Fruit fly (Drosophila melanogaster) whole organism, embryonic: ENCODE results near the gene CG43290.

ENCODE experiments used
- Bdp1 ChIP-seq: fragments of 200-800 bp; sonication (Bioruptor generic); optimal IDR thresholded peaks from 3 replicates; lab custom pipeline; 2016; ENCODE audit warnings: missing biosample characterization, missing genetic modification characterization
- CG10366 ChIP-seq: fragments of 200-800 bp; sonication (Bioruptor generic); IDR thresholded peaks from 2 replicates; pipeline ENCODE4 v1.3.6; 2022; ENCODE audit warnings: missing biosample characterization, missing genetic modification characterization
- CG12769 ChIP-seq: fragments of 200-800 bp; sonication (Bioruptor generic); optimal IDR thresholded peaks from 2 replicates; lab custom pipeline; 2019; ENCODE audit warnings: missing biosample characterization, mild to moderate bottlenecking, missing genetic modification characterization, moderate library complexity
- CG14441 ChIP-seq: fragments of 200-800 bp; sonication (Bioruptor generic); IDR thresholded peaks from 2 replicates; pipeline ENCODE4 v1.3.6; 2022; ENCODE audit warnings: missing biosample characterization, missing genetic modification characterization
- CG14965 ChIP-seq: fragments of 200-800 bp; sonication (Bioruptor generic); optimal IDR thresholded peaks from 2 replicates; lab custom pipeline; 2016; ENCODE audit warnings: missing biosample characterization, missing genetic modification characterization, borderline replicate concordance
- CG15601 ChIP-seq: fragments of 200-800 bp; sonication (Bioruptor generic); optimal IDR thresholded peaks from 3 replicates; lab custom pipeline; 2019; ENCODE audit warnings: missing biosample characterization, mild to moderate bottlenecking, missing genetic modification characterization, moderate library complexity
- CG18599 ChIP-seq: fragments of 200-800 bp; sonication (Bioruptor generic); optimal IDR thresholded peaks from 3 replicates; lab custom pipeline; 2017; ENCODE audit warnings: missing biosample characterization, missing genetic modification characterization, mild to moderate bottlenecking, moderate library complexity, missing genetic modification reagents
- CG30020 ChIP-seq: fragments of 200-800 bp; optimal IDR thresholded peaks from 2 replicates; lab custom pipeline; 2019; ENCODE audit warnings: missing biosample characterization, mild to moderate bottlenecking, missing genetic modification characterization, moderate library complexity
- CG30431 ChIP-seq: fragments of 200-800 bp; sonication (Bioruptor generic); optimal IDR thresholded peaks from 2 replicates; lab custom pipeline; 2017; ENCODE audit warnings: missing biosample characterization, missing genetic modification characterization
- CG4617 ChIP-seq: fragments of 200-800 bp; sonication (Bioruptor generic); optimal IDR thresholded peaks from 3 replicates; lab custom pipeline; 2016; ENCODE audit warnings: missing biosample characterization, missing genetic modification characterization, borderline replicate concordance
- CG5953 ChIP-seq: fragments of 200-800 bp; sonication (Bioruptor generic); IDR thresholded peaks from 2 replicates; pipeline ENCODE4 v1.3.6; 2022; ENCODE audit warnings: missing biosample characterization, missing genetic modification characterization
- CG6683 ChIP-seq: fragments of 200-800 bp; sonication (Bioruptor generic); optimal IDR thresholded peaks from 2 replicates; lab custom pipeline; 2017; ENCODE audit warnings: missing biosample characterization, mild to moderate bottlenecking, missing genetic modification characterization, missing genetic modification reagents
- CG6689 ChIP-seq: fragments of 200-800 bp; sonication (Bioruptor generic); IDR thresholded peaks from 2 replicates; pipeline ENCODE4 v1.3.6; 2022; ENCODE audit warnings: missing biosample characterization, missing genetic modification characterization
- CG7556 ChIP-seq: fragments of 200-800 bp; sonication (Bioruptor generic); optimal IDR thresholded peaks from 2 replicates; lab custom pipeline; 2017; ENCODE audit warnings: missing biosample characterization, mild to moderate bottlenecking, missing genetic modification characterization
- CG8281 ChIP-seq: fragments of 200-800 bp; sonication (Bioruptor generic); optimal IDR thresholded peaks from 2 replicates; lab custom pipeline; 2018; ENCODE audit warnings: missing biosample characterization, mild to moderate bottlenecking, missing genetic modification characterization, moderate library complexity
- CG8359 ChIP-seq: fragments of 200-800 bp; sonication (Bioruptor generic); optimal IDR thresholded peaks from 2 replicates; lab custom pipeline; 2017; ENCODE audit warnings: missing biosample characterization, mild to moderate bottlenecking, missing genetic modification characterization, borderline replicate concordance
- CG8765 ChIP-seq: fragments of 200-800 bp; sonication (Bioruptor generic); IDR thresholded peaks from 2 replicates; pipeline ENCODE4 v1.3.6; 2022; ENCODE audit warnings: missing biosample characterization, missing genetic modification characterization
- CG8924 ChIP-seq: fragments of 200-800 bp; optimal IDR thresholded peaks from 3 replicates; lab custom pipeline; 2019; ENCODE audit warnings: missing biosample characterization, mild to moderate bottlenecking, missing genetic modification characterization, moderate library complexity
- CG9817 ChIP-seq: fragments of 200-800 bp; sonication (Bioruptor generic); optimal IDR thresholded peaks from 2 replicates; lab custom pipeline; 2018; ENCODE audit warnings: missing biosample characterization, mild to moderate bottlenecking, missing genetic modification characterization, moderate library complexity
- CG9932 ChIP-seq: fragments of 200-800 bp; sonication (Bioruptor generic); IDR thresholded peaks from 2 replicates; pipeline ENCODE4 v1.3.6; 2022; ENCODE audit warnings: missing biosample characterization, missing genetic modification characterization
- D19B ChIP-seq: fragments of 200-800 bp; sonication (Bioruptor generic); optimal IDR thresholded peaks from 2 replicates; lab custom pipeline; 2017; ENCODE audit warnings: missing biosample characterization, mild to moderate bottlenecking, missing genetic modification characterization
- Dek ChIP-seq: fragments of 200-800 bp; sonication (Bioruptor generic); optimal IDR thresholded peaks from 3 replicates; lab custom pipeline; 2019; ENCODE audit warnings: missing biosample characterization, mild to moderate bottlenecking, missing genetic modification characterization, moderate library complexity
- GATAe ChIP-seq: fragments of 200-800 bp; sonication (Bioruptor generic); conservative IDR thresholded peaks from 2 replicates; pipeline ENCODE4 v1.3.6; 2022; ENCODE audit warnings: missing biosample characterization, missing genetic modification characterization
- HLHmδ ChIP-seq: fragments of 200-800 bp; sonication (Bioruptor generic); optimal IDR thresholded peaks from 2 replicates; lab custom pipeline; 2018; ENCODE audit warnings: missing biosample characterization, mild to moderate bottlenecking, missing genetic modification characterization, moderate library complexity
- Hand ChIP-seq: fragments of 200-800 bp; sonication (Bioruptor generic); optimal IDR thresholded peaks from 2 replicates; lab custom pipeline; 2017; ENCODE audit warnings: mild to moderate bottlenecking, missing biosample characterization, missing genetic modification reagents, missing genetic modification characterization
- Lhr ChIP-seq: fragments of 200-800 bp; sonication (Bioruptor generic); optimal IDR thresholded peaks from 3 replicates; lab custom pipeline; 2017; ENCODE audit warnings: mild to moderate bottlenecking, missing biosample characterization, missing genetic modification reagents, missing genetic modification characterization
- Mad ChIP-seq: fragments of 200-800 bp; sonication (Bioruptor generic); optimal IDR thresholded peaks from 2 replicates; lab custom pipeline; 2016; ENCODE audit warnings: missing biosample characterization, missing genetic modification characterization
- Meics ChIP-seq: fragments of 200-800 bp; sonication (Bioruptor generic); optimal IDR thresholded peaks from 2 replicates; lab custom pipeline; 2017; ENCODE audit warnings: missing biosample characterization, mild to moderate bottlenecking, missing genetic modification characterization
- NFAT ChIP-seq: fragments of 200-800 bp; sonication (Bioruptor generic); IDR thresholded peaks from 2 replicates; pipeline ENCODE4 v1.3.6; 2022; ENCODE audit warnings: missing biosample characterization, missing genetic modification characterization
- al ChIP-seq: fragments of 200-800 bp; sonication (Bioruptor generic); IDR thresholded peaks from 2 replicates; pipeline ENCODE4 v1.3.6; 2022; ENCODE audit warnings: missing biosample characterization, missing genetic modification characterization
- aop ChIP-seq: fragments of 200-800 bp; sonication (Bioruptor generic); IDR thresholded peaks from 2 replicates; pipeline ENCODE4 v1.3.6; 2022; ENCODE audit warnings: missing biosample characterization, missing genetic modification characterization
- caup ChIP-seq: fragments of 200-800 bp; sonication (Bioruptor generic); optimal IDR thresholded peaks from 3 replicates; lab custom pipeline; 2017; ENCODE audit warnings: missing biosample characterization, mild to moderate bottlenecking, missing genetic modification characterization, moderate library complexity; ENCODE audit not compliant: severe bottlenecking
- cg ChIP-seq: fragments of 200-800 bp; sonication (Bioruptor generic); optimal IDR thresholded peaks from 3 replicates; lab custom pipeline; 2019; ENCODE audit warnings: missing biosample characterization, mild to moderate bottlenecking, missing genetic modification characterization, moderate library complexity
- chn ChIP-seq: fragments of 200-800 bp; sonication (Bioruptor generic); optimal IDR thresholded peaks from 2 replicates; lab custom pipeline; 2016; ENCODE audit warnings: missing biosample characterization, missing genetic modification characterization
- ci ChIP-seq: fragments of 200-800 bp; sonication (Bioruptor generic); IDR thresholded peaks from 3 replicates; pipeline ENCODE4 v1.3.6; 2022; ENCODE audit warnings: missing biosample characterization, missing genetic modification characterization
- ewg ChIP-seq: fragments of 200-800 bp; sonication (Bioruptor generic); optimal IDR thresholded peaks from 3 replicates; lab custom pipeline; 2017; ENCODE audit warnings: mild to moderate bottlenecking, missing biosample characterization, missing genetic modification reagents, missing genetic modification characterization
- fd102C ChIP-seq: fragments of 200-800 bp; sonication (Bioruptor generic); optimal IDR thresholded peaks from 2 replicates; lab custom pipeline; 2018; ENCODE audit warnings: missing biosample characterization, mild to moderate bottlenecking, missing genetic modification characterization, moderate library complexity
- gsb ChIP-seq: fragments of 200-800 bp; sonication (Bioruptor generic); IDR thresholded peaks from 2 replicates; pipeline ENCODE4 v1.3.6; 2022; ENCODE audit warnings: missing biosample characterization, missing genetic modification characterization
- insv ChIP-seq, 2 experiments: fragments of 200-800 bp; sonication (Bioruptor generic); optimal IDR thresholded peaks; 3 replicates each; lab custom pipeline; 2016 to 2018; ENCODE audit warnings: missing biosample characterization in 2 of 2, missing genetic modification characterization in 2 of 2
- lilli ChIP-seq: fragments of 200-800 bp; sonication (Bioruptor generic); optimal IDR thresholded peaks from 3 replicates; lab custom pipeline; 2016; ENCODE audit warnings: missing biosample characterization, missing genetic modification characterization
- lola ChIP-seq, 3 experiments: fragments of >200 bp in 2 of 3; fragments of 200-800 bp in 1 of 3; sonication (Bioruptor generic) in 1 of 3; optimal IDR thresholded peaks; 2 replicates each; lab custom pipeline; 2017 to 2019; ENCODE audit warnings: missing biosample characterization in 3 of 3, missing genetic modification characterization in 3 of 3, mild to moderate bottlenecking in 1 of 3, moderate library complexity in 1 of 3
- nom ChIP-seq: fragments of 200-800 bp; sonication (Bioruptor generic); optimal IDR thresholded peaks from 2 replicates; lab custom pipeline; 2017; ENCODE audit warnings: missing biosample characterization, missing genetic modification characterization, mild to moderate bottlenecking, moderate library complexity, missing genetic modification reagents
- pb ChIP-seq: fragments of 200-800 bp; sonication (Bioruptor generic); optimal IDR thresholded peaks from 3 replicates; lab custom pipeline; 2016; ENCODE audit warnings: missing biosample characterization, missing genetic modification characterization
- prd ChIP-seq, 3 experiments: fragments of >200 bp in 2 of 3; fragments of 200-800 bp in 1 of 3; sonication (Bioruptor generic) in 1 of 3; optimal IDR thresholded peaks in 2 of 3; IDR thresholded peaks in 1 of 3; 2 replicates in 2 of 3; 3 replicates in 1 of 3; pipeline versions ENCODE4 v1.3.6 to Lab custom; 2017 to 2022; ENCODE audit warnings: missing biosample characterization in 1 of 3, missing genetic modification characterization in 1 of 3
- sd ChIP-seq: fragments of 200-800 bp; sonication (Bioruptor generic); optimal IDR thresholded peaks from 3 replicates; lab custom pipeline; 2018; ENCODE audit warnings: missing biosample characterization, mild to moderate bottlenecking, missing genetic modification characterization, moderate library complexity
- tx ChIP-seq: fragments of 200-800 bp; sonication (Bioruptor generic); optimal IDR thresholded peaks from 2 replicates; lab custom pipeline; 2016; ENCODE audit warnings: missing biosample characterization, missing genetic modification characterization
- vfl ChIP-seq: fragments of 200-800 bp; sonication (Bioruptor generic); optimal IDR thresholded peaks from 2 replicates; lab custom pipeline; 2016; ENCODE audit warnings: missing biosample characterization, missing genetic modification characterization
- zen2 ChIP-seq: fragments of 200-800 bp; sonication (Bioruptor generic); IDR thresholded peaks from 3 replicates; pipeline ENCODE4 v1.3.6; 2022; ENCODE audit warnings: missing biosample characterization, missing genetic modification characterization; ENCODE audit not compliant: partially characterized antibody

CG43290 gene

DNA sequence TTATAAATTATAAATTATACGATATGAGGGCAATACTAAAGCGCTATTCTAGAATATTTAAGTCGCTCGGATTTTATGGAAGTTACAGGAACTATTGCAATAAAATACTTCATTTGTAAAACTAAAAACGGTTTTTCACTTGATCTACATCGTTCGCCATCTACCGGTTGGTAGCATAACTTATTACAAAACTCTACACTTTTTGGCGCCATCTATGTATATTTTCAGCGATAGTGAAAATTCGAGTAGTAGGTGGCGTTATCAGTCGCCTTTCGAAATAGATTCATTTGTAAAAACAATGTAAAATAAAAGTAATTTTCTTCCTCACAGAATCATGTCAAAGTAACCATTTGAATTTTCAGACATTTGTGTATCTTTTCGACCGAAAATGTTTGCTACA is 2.9 kb downstream of the CG43290 start, which contains the start of gene nxf4 (continued):
- TF ChIP-seq lilli (GFP tag; lab: Kevin White, UChicago) (peak; percentile 78), aop (GFP tag; lab: Robert Waterston, UW) (0 out of 2 replicates have a peak, but pooled peaks have one; percentile 33), CG8359 (GFP tag; lab: Kevin White, UChicago) (peak; percentile 34), CG12769 (peak; percentile 60), CG30431 (GFP tag; lab: Kevin White, UChicago) (peak; percentile 69), CG8765 (GFP tag; lab: Robert Waterston, UW) (peak; percentile 56; the same call in 1 of the 2 replicates), Mad (GFP tag; lab: Kevin White, UChicago) (peak; percentile 70), caup (GFP tag; lab: Kevin White, UChicago) (peak; percentile 68), D19B (GFP tag; lab: Kevin White, UChicago) (peak; percentile 39), CG10366 (GFP tag; lab: Robert Waterston, UW) (peak; percentile 64), CG4617 (GFP tag; lab: Kevin White, UChicago) (peak; percentile 18), CG9817 (peak; percentile 80), fd102C (GFP tag; lab: Kevin White, UChicago) (peak; percentile 71), CG14441 (GFP tag; lab: Robert Waterston, UW) (peak; percentile 65), vfl (peak; percentile 21), Meics (GFP tag; lab: Kevin White, UChicago) (peak; percentile 75), CG14965 (GFP tag; lab: Kevin White, UChicago) (peak; percentile 100), chn (GFP tag; lab: Kevin White, UChicago) (peak; percentile 82), CG7556 (peak; percentile 28), CG8924 (tag; lab: Kevin White, UChicago) (no peak), HLHmδ (GFP tag; lab: Kevin White, UChicago) (no peak), tx (GFP tag; lab: Kevin White, UChicago) (peak; percentile 68), Bdp1 (peak; percentile 67), CG18599 (GFP tag; lab: Kevin White, UChicago) (peak; percentile 11), prd (optimal IDR thresholded peaks at IDR 0.05; lab: Kevin White, UChicago) (no peak), prd (GFP tag; IDR thresholded peaks at IDR 0.05; lab: Robert Waterston, UW) (peak; percentile 75), CG30020 (tag; lab: Kevin White, UChicago) (no peak), nom (GFP tag; lab: Kevin White, UChicago) (no peak), Hand (GFP tag; lab: Kevin White, UChicago) (no peak), CG6689 (GFP tag; lab: Robert Waterston, UW) (peak; percentile 66; the same call in 1 of the 2 replicates), al (GFP tag; lab: Robert Waterston, UW) (peak; percentile 55; the same call in 1 of the 2 replicates), pb (GFP tag; lab: Kevin White, UChicago) (peak; percentile 60), GATAe (GFP tag; lab: Robert Waterston, UW) (0 out of 2 replicates have a peak, but pooled peaks have one; percentile 32), CG8281 (tag; lab: Kevin White, UChicago) (no peak), lola (GFP tag; optimal IDR thresholded peaks at IDR 0.05; lab: Kevin White, UChicago) (no peak), Dek (tag; lab: Kevin White, UChicago) (peak; percentile 54), cg (GFP tag; lab: Kevin White, UChicago) (no peak), zen2 (GFP tag; lab: Robert Waterston, UW) (no peak), gsb (GFP tag; lab: Robert Waterston, UW) (peak; percentile 13; the same call in 1 of the 2 replicates), Lhr (GFP tag; lab: Kevin White, UChicago) (peak; percentile 86), CG5953 (GFP tag; lab: Robert Waterston, UW) (0 out of 2 replicates have a peak, but pooled peaks have one; percentile 20), ewg (GFP tag; lab: Kevin White, UChicago) (peak; percentile 59), NFAT (GFP tag; lab: Robert Waterston, UW) (peak; percentile 79), sd (tag; lab: Kevin White, UChicago) (no peak), ci (GFP tag; lab: Robert Waterston, UW) (peak; percentile 76), CG6683 (no peak), CG15601 (tag; lab: Kevin White, UChicago) (peak; percentile 63), CG9932 (GFP tag; lab: Robert Waterston, UW) (peak; percentile 85), insv (GFP tag; optimal IDR thresholded peaks at IDR 0.05; lab: Kevin White, UChicago) (peak in 1 of 2 experiments; percentile 64)
